Worm (Caenorhabditis elegans) whole organism, young adult: Measurements from ENCODE around the gene C49C8.8.

Experiments
- C17E4.6 ChIP-seq: fragments of 200-800 bp; sonication (Bioruptor generic); IDR thresholded peaks from 2 replicates; pipeline ENCODE4 v1.3.6; 2022; ENCODE audit warnings: missing genetic modification reagents, missing genetic modification characterization, missing compliant biosample characterization
- F10E7.11 ChIP-seq: sonication (generic microtip); optimal IDR thresholded peaks from 2 replicates; lab custom pipeline; 2017; ENCODE audit warnings: mild to moderate bottlenecking, missing genetic modification characterization, moderate library complexity, missing compliant biosample characterization
- cebp-2 ChIP-seq: fragments of 200-800 bp; sonication (Bioruptor generic); IDR thresholded peaks from 2 replicates; pipeline ENCODE4 v1.3.6; 2022; ENCODE audit warnings: missing genetic modification characterization, missing compliant biosample characterization
- ets-4 ChIP-seq: fragments of 200-800 bp; sonication (Bioruptor generic); optimal IDR thresholded peaks from 2 replicates; lab custom pipeline; 2018; ENCODE audit warnings: mild to moderate bottlenecking, missing genetic modification characterization, missing compliant biosample characterization
- nfya-1 ChIP-seq: sonication (generic microtip); optimal IDR thresholded peaks from 2 replicates; lab custom pipeline; 2017; ENCODE audit warnings: antibody characterized with exemption, missing compliant biosample characterization, missing genetic modification characterization, borderline replicate concordance; ENCODE audit not compliant: insufficient read depth
- rec-8 ChIP-seq, 2 experiments: sonication (generic microtip); optimal IDR thresholded peaks; 2 replicates each; lab custom pipeline; 2016; ENCODE audit warnings: mild to moderate bottlenecking in 2 of 2, missing genetic modification characterization in 2 of 2, missing genetic modification reagents in 2 of 2, missing genotype in 2 of 2, missing biosample characterization in 1 of 2, missing compliant biosample characterization in 1 of 2, moderate library complexity in 1 of 2
- snpc-4 ChIP-seq, 5 experiments: fragments of 150-350 bp in 1 of 5; sonication (generic microtip) in 4 of 5; optimal IDR thresholded peaks; 2 replicates each; lab custom pipeline; 2014 to 2018; ENCODE audit warnings: missing genetic modification characterization in 5 of 5, missing biosample characterization in 3 of 5, antibody characterized with exemption in 2 of 5, mild to moderate bottlenecking in 2 of 5, missing compliant biosample characterization in 2 of 5, missing genotype in 2 of 5, moderate library complexity in 2 of 5, missing genetic modification reagents in 1 of 5
- tbp1 ChIP-seq: fragments of 200-800 bp; sonication (Bioruptor generic); optimal IDR thresholded peaks from 2 replicates; lab custom pipeline; 2018; ENCODE audit warnings: mild to moderate bottlenecking, missing genetic modification characterization, missing compliant biosample characterization
- zim-3 ChIP-seq: sonication (generic microtip); optimal IDR thresholded peaks from 2 replicates; lab custom pipeline; 2017; ENCODE audit warnings: mild to moderate bottlenecking, missing genetic modification characterization, moderate library complexity, missing compliant biosample characterization

ce11 chrIV:8686966-8687365, 35.0 kb downstream of the C49C8.8 start:
- TF ChIP-seq F10E7.11 (tag; lab: Kevin White, UChicago): no peak
- no peak for TF ChIP-seq rec-8 (tag; optimal IDR thresholded peaks at IDR 0.05; lab: Kevin White, UChicago)
- no peak for TF ChIP-seq ets-4
- TF ChIP-seq tbp1 (GFP tag; lab: Kevin White, UChicago): no peak
- no peak for TF ChIP-seq cebp-2 (GFP tag; lab: Robert Waterston, UW)
- no peak for TF ChIP-seq snpc-4 (GFP tag; optimal IDR thresholded peaks at IDR 0.05; lab: Kevin White, UChicago)
- TF ChIP-seq snpc-4 (tag; optimal IDR thresholded peaks at IDR 0.05; lab: Kevin White, UChicago): no peak
- TF ChIP-seq zim-3 (tag; lab: Kevin White, UChicago): no peak
- TF ChIP-seq C17E4.6: no peak
- no peak for TF ChIP-seq nfya-1 (tag; lab: Kevin White, UChicago)
